Fruit fly (Drosophila melanogaster) whole organism, prepupa: ENCODE results near the gene CG14154.

Source experiments
- CG10631 ChIP-seq: fragments of 200-800 bp; sonication (Bioruptor generic); optimal IDR thresholded peaks from 2 replicates; lab custom pipeline; 2016; ENCODE audit warnings: missing biosample characterization, missing genetic modification characterization
- CG10669 ChIP-seq: fragments of 200-800 bp; sonication (Bioruptor generic); optimal IDR thresholded peaks from 3 replicates; lab custom pipeline; 2018; ENCODE audit warnings: missing biosample characterization, mild to moderate bottlenecking, missing genetic modification characterization, moderate library complexity
- CG11294 ChIP-seq: fragments of 200-800 bp; sonication (Bioruptor generic); IDR thresholded peaks from 2 replicates; pipeline ENCODE4 v1.3.6; 2022; ENCODE audit warnings: missing biosample characterization, missing genetic modification characterization
- CG11762 ChIP-seq: fragments of 200-800 bp; sonication (Bioruptor generic); optimal IDR thresholded peaks from 3 replicates; lab custom pipeline; 2016; ENCODE audit warnings: missing biosample characterization, missing genetic modification characterization; ENCODE audit not compliant: insufficient read depth
- CG11902 ChIP-seq: fragments of 200-800 bp; sonication (Bioruptor generic); optimal IDR thresholded peaks from 3 replicates; lab custom pipeline; 2016; ENCODE audit warnings: missing biosample characterization, missing genetic modification characterization
- CG15336 ChIP-seq: fragments of 200-800 bp; sonication (Bioruptor generic); IDR thresholded peaks from 2 replicates; pipeline ENCODE4 v1.3.6; 2022; ENCODE audit warnings: missing biosample characterization, missing genetic modification characterization
- CG16779 ChIP-seq: fragments of 200-800 bp; sonication (Bioruptor generic); optimal IDR thresholded peaks from 3 replicates; lab custom pipeline; 2017; ENCODE audit warnings: missing biosample characterization, mild to moderate bottlenecking, missing genetic modification characterization
- CG3032 ChIP-seq: fragments of 200-800 bp; optimal IDR thresholded peaks from 2 replicates; lab custom pipeline; 2019; ENCODE audit warnings: missing biosample characterization, mild to moderate bottlenecking, missing genetic modification characterization, moderate library complexity
- CG31627 ChIP-seq: fragments of 200-800 bp; sonication (Bioruptor generic); optimal IDR thresholded peaks from 3 replicates; lab custom pipeline; 2016; ENCODE audit warnings: missing biosample characterization, missing genetic modification characterization
- CG3919 ChIP-seq: fragments of 200-800 bp; sonication (Bioruptor generic); optimal IDR thresholded peaks from 3 replicates; lab custom pipeline; 2016; ENCODE audit warnings: missing biosample characterization, missing genetic modification characterization
- CG4318 ChIP-seq: fragments of 200-800 bp; sonication (Bioruptor generic); optimal IDR thresholded peaks from 3 replicates; lab custom pipeline; 2017; ENCODE audit warnings: missing biosample characterization, mild to moderate bottlenecking, missing genetic modification characterization
- CG6792 ChIP-seq: fragments of 200-800 bp; sonication (Bioruptor generic); optimal IDR thresholded peaks from 3 replicates; lab custom pipeline; 2016; ENCODE audit warnings: missing biosample characterization, missing genetic modification characterization
- CG7368 ChIP-seq: fragments of 200-800 bp; sonication (Bioruptor generic); optimal IDR thresholded peaks from 3 replicates; lab custom pipeline; 2016; ENCODE audit warnings: missing biosample characterization, missing genetic modification characterization
- CG8119 ChIP-seq: fragments of 200-800 bp; sonication (Bioruptor generic); IDR thresholded peaks from 3 replicates; pipeline ENCODE4 v1.3.6; 2022; ENCODE audit warnings: missing biosample characterization, missing genetic modification characterization
- CG8632 ChIP-seq: fragments of 200-800 bp; sonication (Bioruptor generic); optimal IDR thresholded peaks from 3 replicates; lab custom pipeline; 2016; ENCODE audit warnings: missing biosample characterization, missing genetic modification characterization
- CG9139 ChIP-seq: fragments of 200-800 bp; sonication (Bioruptor generic); optimal IDR thresholded peaks from 3 replicates; lab custom pipeline; 2017; ENCODE audit warnings: missing biosample characterization, mild to moderate bottlenecking, missing genetic modification characterization
- Eip78C ChIP-seq: fragments of 200-800 bp; sonication (Bioruptor generic); peaks from one replicate; lab custom pipeline; 2016; ENCODE audit warnings: missing biosample characterization, missing genetic modification characterization
- Eip93F ChIP-seq: fragments of 200-800 bp; sonication (Bioruptor generic); optimal IDR thresholded peaks from 2 replicates; lab custom pipeline; 2016; ENCODE audit warnings: missing biosample characterization, mild to moderate bottlenecking, missing genetic modification characterization
- Ets21C ChIP-seq: fragments of 200-800 bp; sonication (Bioruptor generic); optimal IDR thresholded peaks from 3 replicates; lab custom pipeline; 2016; ENCODE audit warnings: missing biosample characterization, missing genetic modification characterization
- Ets96B ChIP-seq: fragments of 200-800 bp; optimal IDR thresholded peaks from 2 replicates; lab custom pipeline; 2019; ENCODE audit warnings: missing biosample characterization, mild to moderate bottlenecking, missing genetic modification characterization, moderate library complexity
- Gug ChIP-seq: fragments of 200-800 bp; sonication (Bioruptor generic); IDR thresholded peaks from 2 replicates; pipeline ENCODE4 v1.3.6; 2022; ENCODE audit warnings: missing biosample characterization, missing genetic modification characterization
- Hr38 ChIP-seq: sonication (Bioruptor generic); optimal IDR thresholded peaks from 2 replicates; lab custom pipeline; 2016; ENCODE audit warnings: missing biosample characterization, missing genetic modification characterization
- Hr4 ChIP-seq: fragments of 200-800 bp; sonication (Bioruptor generic); optimal IDR thresholded peaks from 3 replicates; lab custom pipeline; 2016; ENCODE audit warnings: missing biosample characterization, missing genetic modification characterization
- OdsH ChIP-seq: fragments of 200-800 bp; sonication (Bioruptor generic); optimal IDR thresholded peaks from 3 replicates; lab custom pipeline; 2016; ENCODE audit warnings: missing biosample characterization, missing genetic modification characterization
- Smox ChIP-seq: fragments of 200-800 bp; sonication (Bioruptor generic); optimal IDR thresholded peaks from 3 replicates; lab custom pipeline; 2016; ENCODE audit warnings: missing biosample characterization, missing genetic modification characterization
- Sox102F ChIP-seq: fragments of 200-800 bp; sonication (Bioruptor generic); optimal IDR thresholded peaks from 2 replicates; lab custom pipeline; 2016; ENCODE audit warnings: missing biosample characterization, mild to moderate bottlenecking, missing genetic modification characterization
- Sox14 ChIP-seq: fragments of 200-800 bp; sonication (Bioruptor generic); optimal IDR thresholded peaks from 3 replicates; lab custom pipeline; 2016; ENCODE audit warnings: missing biosample characterization, missing genetic modification characterization
- achi ChIP-seq: fragments of 200-800 bp; sonication (Bioruptor generic); optimal IDR thresholded peaks from 3 replicates; lab custom pipeline; 2016; ENCODE audit warnings: missing biosample characterization, missing genetic modification characterization
- acj6 ChIP-seq: fragments of 200-800 bp; sonication (Bioruptor generic); optimal IDR thresholded peaks from 3 replicates; lab custom pipeline; 2016; ENCODE audit warnings: missing biosample characterization, missing genetic modification characterization
- cyc ChIP-seq: fragments of 200-800 bp; sonication (Bioruptor generic); optimal IDR thresholded peaks from 3 replicates; lab custom pipeline; 2016; ENCODE audit warnings: missing biosample characterization, missing genetic modification characterization
- dac ChIP-seq: fragments of 200-800 bp; sonication (Bioruptor generic); optimal IDR thresholded peaks from 2 replicates; lab custom pipeline; 2017; ENCODE audit warnings: missing biosample characterization, mild to moderate bottlenecking, missing genetic modification characterization
- eg ChIP-seq: fragments of 200-800 bp; sonication (Bioruptor generic); IDR thresholded peaks from 3 replicates; pipeline ENCODE4 v1.3.6; 2022; ENCODE audit warnings: missing biosample characterization, missing genetic modification characterization
- esn ChIP-seq: fragments of 200-800 bp; sonication (Bioruptor generic); optimal IDR thresholded peaks from 2 replicates; lab custom pipeline; 2016; ENCODE audit warnings: missing biosample characterization, mild to moderate bottlenecking, missing genetic modification characterization, moderate library complexity
- fd59A ChIP-seq: fragments of 200-800 bp; sonication (Bioruptor generic); optimal IDR thresholded peaks from 2 replicates; lab custom pipeline; 2017; ENCODE audit warnings: missing biosample characterization, mild to moderate bottlenecking, missing genetic modification characterization, missing genetic modification reagents
- fkh ChIP-seq: fragments of 200-800 bp; sonication (Bioruptor generic); optimal IDR thresholded peaks from 3 replicates; lab custom pipeline; 2017; ENCODE audit warnings: missing biosample characterization, mild to moderate bottlenecking, missing genetic modification characterization, moderate library complexity
- net ChIP-seq: fragments of 200-800 bp; sonication (Bioruptor generic); optimal IDR thresholded peaks from 3 replicates; lab custom pipeline; 2016; ENCODE audit warnings: missing biosample characterization, missing genetic modification characterization
- pdm3 ChIP-seq: fragments of 200-800 bp; sonication (Bioruptor generic); optimal IDR thresholded peaks from 3 replicates; lab custom pipeline; 2016; ENCODE audit warnings: missing biosample characterization, missing genetic modification characterization
- salr ChIP-seq, 2 experiments: fragments of 200-800 bp; sonication (Bioruptor generic); optimal IDR thresholded peaks; 3 replicates each; lab custom pipeline; 2016 to 2018; ENCODE audit warnings: missing biosample characterization in 2 of 2, missing genetic modification characterization in 2 of 2, mild to moderate bottlenecking in 1 of 2
- spab ChIP-seq: fragments of 200-800 bp; sonication (Bioruptor generic); optimal IDR thresholded peaks from 2 replicates; lab custom pipeline; 2017; ENCODE audit warnings: missing biosample characterization, mild to moderate bottlenecking, missing genetic modification characterization, missing genetic modification reagents
- ss ChIP-seq, 2 experiments: fragments of 200-800 bp; sonication (Bioruptor generic); optimal IDR thresholded peaks; 2 replicates in 1 of 2; 3 replicates in 1 of 2; lab custom pipeline; 2017 to 2018; ENCODE audit warnings: mild to moderate bottlenecking in 2 of 2, missing biosample characterization in 2 of 2, missing genetic modification characterization in 2 of 2, moderate library complexity in 1 of 2
- svp ChIP-seq: fragments of 200-800 bp; sonication (Bioruptor generic); peaks from one replicate; lab custom pipeline; 2016; ENCODE audit warnings: missing biosample characterization, missing genetic modification characterization
- vri ChIP-seq: fragments of 200-800 bp; sonication (Bioruptor generic); optimal IDR thresholded peaks from 3 replicates; lab custom pipeline; 2016; ENCODE audit warnings: missing biosample characterization, mild to moderate bottlenecking, missing genetic modification characterization

CG14154 gene

DNA sequence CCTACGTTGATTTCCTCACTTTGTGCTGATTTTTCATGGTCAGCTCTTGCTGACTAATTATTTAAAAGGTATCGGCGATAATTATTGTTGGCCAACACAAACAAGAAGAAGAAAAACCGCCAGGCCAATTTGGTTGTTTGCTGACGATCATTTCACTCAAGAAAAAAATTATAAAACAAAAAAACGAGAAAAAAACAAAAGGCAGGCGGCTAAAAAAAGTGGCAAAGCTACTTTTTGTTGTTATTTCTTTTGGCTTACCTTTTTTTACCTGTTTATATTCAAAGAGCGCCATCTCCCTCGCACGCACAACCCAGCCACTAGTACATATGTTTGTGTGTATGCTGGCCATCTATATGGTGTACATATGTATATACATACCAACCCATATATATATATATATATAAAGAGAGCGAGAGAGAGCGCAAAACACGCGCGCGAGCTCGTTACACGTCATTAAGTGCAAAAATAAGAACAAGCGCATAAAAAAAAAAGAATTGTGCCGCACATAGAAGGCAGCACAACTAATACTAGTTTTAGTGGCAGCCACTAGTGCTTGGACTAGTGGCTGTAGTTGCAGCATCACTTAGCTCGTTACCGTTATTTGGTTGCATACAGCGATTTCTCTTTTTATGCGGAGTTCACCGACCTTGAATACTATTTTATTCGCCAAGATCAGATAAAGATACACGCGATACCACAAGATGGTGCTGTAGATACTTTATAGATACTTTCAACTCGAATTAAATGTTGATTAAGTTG, 34.1 kb downstream of the CG14154 start (continued):
- TF ChIP-seq spab (GFP tag; lab: Kevin White, UChicago) (peak; percentile 74), CG8119 (GFP tag; lab: Robert Waterston, UW) (peak; percentile 88), Hr4 (GFP tag; lab: Kevin White, UChicago) (peak; percentile 33), esn (peak; percentile 23), eg (peak; percentile 90), ss (GFP tag; optimal IDR thresholded peaks at IDR 0.05; lab: Kevin White, UChicago) (peak; percentile 92 to 94), salr (GFP tag; optimal IDR thresholded peaks at IDR 0.05; lab: Kevin White, UChicago) (peak in 1 of 2 experiments; percentile 42), CG8632 (GFP tag; lab: Kevin White, UChicago) (peak; percentile 40)

- TF ChIP-seq Ets96B (tag; lab: Kevin White, UChicago) (no peak), Gug (GFP tag; lab: Robert Waterston, UW) (no peak), CG16779 (tag; lab: Kevin White, UChicago) (no peak), CG4318 (GFP tag; lab: Kevin White, UChicago) (no peak), CG8632 (GFP tag; lab: Kevin White, UChicago) (no peak), CG11294 (GFP tag; lab: Robert Waterston, UW) (no peak), Sox14 (GFP tag; lab: Kevin White, UChicago) (no peak), net (GFP tag; lab: Kevin White, UChicago) (no peak), CG10669 (GFP tag; lab: Kevin White, UChicago) (no peak), CG3919 (GFP tag; lab: Kevin White, UChicago) (no peak), Eip78C (GFP tag; lab: Kevin White, UChicago) (no peak), CG7368 (no peak), CG9139 (no peak), svp (no peak)
These were observed 36.1 kb downstream of the CG14154 start for dm6 chr3L:10677816-10678215.

DNA sequence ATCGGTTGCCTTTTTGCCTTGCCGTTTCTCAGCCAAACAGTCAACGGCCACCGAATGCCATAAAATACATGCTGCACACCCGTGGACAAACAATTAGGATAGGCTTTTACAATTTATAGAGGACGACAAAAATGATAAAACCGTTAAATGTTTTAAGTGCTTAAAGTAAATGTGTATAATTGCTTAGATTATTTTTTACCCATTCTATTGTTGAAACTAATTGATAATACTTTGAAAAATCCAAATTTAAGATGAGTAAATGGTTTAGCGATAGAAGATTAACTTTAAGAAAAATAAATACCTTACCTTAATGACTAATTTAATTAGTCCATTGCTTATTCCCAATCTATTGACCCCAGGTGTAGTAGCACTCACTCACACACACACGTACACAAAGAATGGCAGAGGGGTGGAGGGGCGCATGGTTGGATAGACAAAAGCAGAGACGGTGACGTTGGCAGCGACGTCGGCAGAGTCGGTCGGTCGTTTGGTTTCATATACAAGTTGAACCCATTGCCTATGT, 36.9 kb downstream of the CG14154 start:
- TF ChIP-seq Ets21C (GFP tag; lab: Kevin White, UChicago), result peak; percentile 78
- peak; percentile 84 for TF ChIP-seq CG8632 (GFP tag; lab: Kevin White, UChicago)
- peak; percentile 82 for TF ChIP-seq CG4318 (GFP tag; lab: Kevin White, UChicago)
- peak; percentile 83 for TF ChIP-seq fd59A
- peak; percentile 88 for TF ChIP-seq CG6792 (GFP tag; lab: Kevin White, UChicago)
- TF ChIP-seq CG31627 (GFP tag; lab: Kevin White, UChicago), result peak; percentile 81
- peak; percentile 86 for TF ChIP-seq Gug (GFP tag; lab: Robert Waterston, UW)
- TF ChIP-seq CG15336 (GFP tag; lab: Robert Waterston, UW), result peak; percentile 98
- TF ChIP-seq vri (GFP tag; lab: Kevin White, UChicago), result peak; percentile 48
- TF ChIP-seq ss (GFP tag; optimal IDR thresholded peaks at IDR 0.05; lab: Kevin White, UChicago), result peak; percentile 89
- TF ChIP-seq fkh (GFP tag; lab: Kevin White, UChicago), result peak; percentile 70
- peak; percentile 46 for TF ChIP-seq Eip93F (GFP tag; lab: Kevin White, UChicago)
- TF ChIP-seq salr (GFP tag; optimal IDR thresholded peaks at IDR 0.05; lab: Kevin White, UChicago), result peak; percentile 42 to 93
- TF ChIP-seq CG3032, result peak; percentile 92
- peak; percentile 87 for TF ChIP-seq CG10669 (GFP tag; lab: Kevin White, UChicago)
- TF ChIP-seq Ets96B (tag; lab: Kevin White, UChicago), result peak; percentile 82
- peak; percentile 92 for TF ChIP-seq eg
- TF ChIP-seq CG9139, result peak; percentile 82
- TF ChIP-seq svp, result peak; percentile 96
- TF ChIP-seq CG11762, result peak; percentile 77
- peak; percentile 94 for TF ChIP-seq CG10631 (GFP tag; lab: Kevin White, UChicago)
- TF ChIP-seq dac, result peak; percentile 76
- peak; percentile 88 for TF ChIP-seq net (GFP tag; lab: Kevin White, UChicago)
- TF ChIP-seq CG7368, result peak; percentile 66
- peak; percentile 87 for TF ChIP-seq achi (GFP tag; lab: Kevin White, UChicago)
- peak; percentile 97 for TF ChIP-seq CG8119 (GFP tag; lab: Robert Waterston, UW)
- peak; percentile 87 for TF ChIP-seq OdsH (GFP tag; lab: Kevin White, UChicago)
- peak; percentile 80 for TF ChIP-seq CG11902 (GFP tag; lab: Kevin White, UChicago)
- TF ChIP-seq CG16779 (tag; lab: Kevin White, UChicago), result peak; percentile 84
- TF ChIP-seq Hr4 (GFP tag; lab: Kevin White, UChicago), result peak; percentile 91
- TF ChIP-seq Sox14 (GFP tag; lab: Kevin White, UChicago), result peak; percentile 91
- peak; percentile 80 for TF ChIP-seq cyc
- peak; percentile 85 for TF ChIP-seq acj6 (GFP tag; lab: Kevin White, UChicago)
- TF ChIP-seq Hr38 (GFP tag; lab: Kevin White, UChicago), result no peak
- TF ChIP-seq pdm3 (GFP tag; lab: Kevin White, UChicago), result peak; percentile 88
- TF ChIP-seq spab (GFP tag; lab: Kevin White, UChicago), result peak; percentile 85
- TF ChIP-seq Sox102F (GFP tag; lab: Kevin White, UChicago), result peak; percentile 85
- peak; percentile 84 for TF ChIP-seq Smox
